Worm (Caenorhabditis elegans) whole organism, midembryonic: ENCODE measurements around the gene ZC250.4.

Experiments
- T22C8.4 ChIP-seq: fragments of 200-800 bp; sonication (Bioruptor generic); IDR thresholded peaks from 2 replicates; pipeline ENCODE4 v1.3.6; 2022; ENCODE audit warnings: missing genetic modification characterization, missing compliant biosample characterization
- cog-1 ChIP-seq: sonication (generic microtip); optimal IDR thresholded peaks from 2 replicates; lab custom pipeline; 2016; ENCODE audit warnings: missing genetic modification characterization, missing compliant biosample characterization
- flt-1 ChIP-seq: fragments of 200-800 bp; sonication (Bioruptor generic); IDR thresholded peaks from 2 replicates; pipeline ENCODE4 v1.3.6; 2022; ENCODE audit warnings: missing genetic modification characterization, missing compliant biosample characterization
- klf-2 ChIP-seq: fragments of 200-800 bp; sonication (Bioruptor generic); conservative IDR thresholded peaks from 2 replicates; pipeline ENCODE4 v1.3.6; 2022; ENCODE audit warnings: missing genetic modification reagents, missing genetic modification characterization, missing compliant biosample characterization
- med-1 ChIP-seq: sonication (generic microtip); optimal IDR thresholded peaks from 2 replicates; lab custom pipeline; 2017; ENCODE audit warnings: missing genetic modification characterization, mild to moderate bottlenecking, missing compliant biosample characterization, antibody characterized with exemption, missing genetic modification reagents; ENCODE audit not compliant: insufficient read depth
- ref-1 ChIP-seq: fragments of 200-800 bp; sonication (Bioruptor generic); conservative IDR thresholded peaks from 2 replicates; pipeline ENCODE4 v1.3.6; 2022; ENCODE audit warnings: missing genetic modification reagents, missing genetic modification characterization, missing compliant biosample characterization
- tab-1 ChIP-seq: fragments of 200-800 bp; sonication (Bioruptor generic); IDR thresholded peaks from 2 replicates; pipeline ENCODE4 v1.3.6; 2022; ENCODE audit warnings: missing genetic modification characterization, missing compliant biosample characterization
- ztf-23 ChIP-seq: fragments of 200-800 bp; sonication (Bioruptor generic); IDR thresholded peaks from 2 replicates; pipeline ENCODE4 v1.3.6; 2022; ENCODE audit warnings: missing genetic modification reagents, missing genetic modification characterization, missing compliant biosample characterization
- ztf-29 ChIP-seq: fragments of 200-800 bp; sonication (Bioruptor generic); IDR thresholded peaks from 2 replicates; pipeline ENCODE4 v1.3.6; 2022; ENCODE audit warnings: missing genetic modification reagents, missing genetic modification characterization, missing compliant biosample characterization

Gene ZC250.4

ce11 chrV:5842507-5843144 lies 29.7 kb upstream of the ZC250.4 start:
- TF ChIP-seq flt-1 = no peak
- TF ChIP-seq cog-1 (tag; lab: Kevin White, UChicago) = no peak
- no peak for TF ChIP-seq T22C8.4 (GFP tag; lab: Robert Waterston, UW)
- no peak for TF ChIP-seq tab-1 (GFP tag; lab: Robert Waterston, UW)
- no peak for TF ChIP-seq ztf-29
- TF ChIP-seq ref-1 (GFP tag; lab: Robert Waterston, UW) = no peak
- TF ChIP-seq ztf-23 = no peak
- no peak for TF ChIP-seq klf-2 (GFP tag; lab: Robert Waterston, UW)
- no peak for TF ChIP-seq med-1 (GFP tag; lab: Kevin White, UChicago)

ce11 chrV:5840939-5841338 lies 28.0 kb upstream of the ZC250.4 start:
- TF ChIP-seq med-1 (GFP tag; lab: Kevin White, UChicago) = no peak

- TF ChIP-seq tab-1 (GFP tag; lab: Robert Waterston, UW) (no peak), cog-1 (tag; lab: Kevin White, UChicago) (no peak), T22C8.4 (GFP tag; lab: Robert Waterston, UW) (no peak), ref-1 (GFP tag; lab: Robert Waterston, UW) (no peak), klf-2 (GFP tag; lab: Robert Waterston, UW) (no peak), flt-1 (no peak), ztf-29 (no peak), med-1 (GFP tag; lab: Kevin White, UChicago) (no peak), ztf-23 (no peak)
These were observed 25.8 kb upstream of the ZC250.4 start, which contains the start of gene F26F12.2 for ce11 chrV:5838576-5839366. F26F12.2 (minus strand) TSS chrV:5838613.

ce11 chrV:5836616-5836982 lies 23.7 kb upstream of the ZC250.4 start, which contains the start of gene col-140:
col-140 (minus strand) TSS chrV:5836834.
- TF ChIP-seq ztf-29 (no peak), cog-1 (tag; lab: Kevin White, UChicago) (no peak), klf-2 (GFP tag; lab: Robert Waterston, UW) (no peak), tab-1 (GFP tag; lab: Robert Waterston, UW) (no peak), ref-1 (GFP tag; lab: Robert Waterston, UW) (no peak), ztf-23 (no peak)

- no peak for TF ChIP-seq flt-1
- 0 out of 2 replicates have a peak, but pooled peaks have one; percentile 17 for TF ChIP-seq tab-1 (GFP tag; lab: Robert Waterston, UW)
These were observed 23.2 kb upstream of the ZC250.4 start for ce11 chrV:5835979-5836615.

- TF ChIP-seq ztf-29 (no peak), cog-1 (tag; lab: Kevin White, UChicago) (no peak), T22C8.4 (GFP tag; lab: Robert Waterston, UW) (no peak), flt-1 (no peak), ref-1 (GFP tag; lab: Robert Waterston, UW) (no peak), ztf-23 (no peak), med-1 (GFP tag; lab: Kevin White, UChicago) (no peak), klf-2 (GFP tag; lab: Robert Waterston, UW) (no peak), tab-1 (GFP tag; lab: Robert Waterston, UW) (no peak)
These were observed 22.5 kb upstream of the ZC250.4 start for ce11 chrV:5835397-5835796.

- no peak for TF ChIP-seq T22C8.4 (GFP tag; lab: Robert Waterston, UW)
- no peak for TF ChIP-seq med-1 (GFP tag; lab: Kevin White, UChicago)
- TF ChIP-seq flt-1 = no peak
- no peak for TF ChIP-seq ref-1 (GFP tag; lab: Robert Waterston, UW)
- no peak for TF ChIP-seq ztf-23
- TF ChIP-seq tab-1 (GFP tag; lab: Robert Waterston, UW) = no peak
- TF ChIP-seq ztf-29 = no peak
- no peak for TF ChIP-seq klf-2 (GFP tag; lab: Robert Waterston, UW)
These were observed 20.6 kb upstream of the ZC250.4 start, which contains the start of gene srh-76 for ce11 chrV:5833531-5833930. srh-76 (plus strand) TSS chrV:5833831.

ce11 chrV:5832799-5833198 lies 19.9 kb upstream of the ZC250.4 start:
- no peak for TF ChIP-seq tab-1 (GFP tag; lab: Robert Waterston, UW)

ce11 chrV:5831253-5831652 lies 18.3 kb upstream of the ZC250.4 start:
- no peak for TF ChIP-seq klf-2 (GFP tag; lab: Robert Waterston, UW)

ce11 chrV:5826592-5826991 lies 13.7 kb upstream of the ZC250.4 start, which contains the start of gene let-418:
let-418 (plus strand) TSS chrV:5826833.
- TF ChIP-seq ref-1 (GFP tag; lab: Robert Waterston, UW) = no peak
- no peak for TF ChIP-seq ztf-29
- TF ChIP-seq T22C8.4 (GFP tag; lab: Robert Waterston, UW) = no peak
- no peak for TF ChIP-seq cog-1 (tag; lab: Kevin White, UChicago)
- TF ChIP-seq ztf-23 = no peak
- TF ChIP-seq klf-2 (GFP tag; lab: Robert Waterston, UW) = no peak
